In the genomic region with DNA sequence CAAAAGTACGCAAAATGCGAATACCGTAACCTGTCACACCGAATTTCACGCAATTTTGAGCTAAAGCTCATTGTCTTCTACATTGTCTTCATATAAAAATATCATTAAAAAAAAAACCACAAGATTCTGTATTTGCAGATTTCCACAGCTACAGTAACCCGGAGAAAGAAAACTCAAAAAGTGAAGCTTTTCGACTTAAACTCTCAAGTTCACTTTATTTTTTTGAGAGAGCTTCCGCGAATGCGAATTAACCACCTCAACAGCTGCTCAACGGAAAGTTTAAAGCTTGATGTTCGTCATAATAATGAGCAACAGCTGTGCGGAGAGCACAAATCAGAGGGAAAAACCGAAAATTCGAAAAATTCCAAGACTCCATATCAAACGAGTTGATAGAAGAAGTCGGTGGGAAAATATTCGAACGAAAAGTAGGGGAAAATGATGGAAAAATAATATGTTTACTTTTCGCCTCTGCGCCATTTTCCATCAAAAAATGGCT, we compare ENCODE assay signal across 4 worm cellular contexts.
A peak's percentile ranks its signal among the peaks of the same experiment; 100 is the strongest.
TF ChIP-seq lines count a peak whose summit lies in the region.

No protein-coding gene starts in this region.

TF ChIP-seq in whole organism, L1 larva, 84 proteins besides CTCF, POLR2A, EP300 and RAD21:
- TF ChIP-seq fkh-8 (tag; optimal IDR thresholded peaks at IDR 0.05; lab: Kevin White, UChicago) (no peak), grh-1 (GFP tag; IDR thresholded peaks at IDR 0.05; lab: Robert Waterston, UW) (no peak), efl-1 (optimal IDR thresholded peaks at IDR 0.05; lab: Kevin White, UChicago) (no peak), efl-1 (GFP tag; optimal IDR thresholded peaks at IDR 0.05 in 1 of 2; lab: Kevin White, UChicago) (peak in 1 of 2 experiments; percentile 77), mep-1 (tag; optimal IDR thresholded peaks at IDR 0.05; lab: Kevin White, UChicago) (no peak), snpc-4 (tag; optimal IDR thresholded peaks at IDR 0.05; lab: Kevin White, UChicago) (no peak), unc-30 (tag; optimal IDR thresholded peaks at IDR 0.05; lab: Kevin White, UChicago) (no peak), lin-14 (GFP tag; optimal IDR thresholded peaks at IDR 0.05; lab: Kevin White, UChicago) (peak; percentile 18), egl-27 (tag; optimal IDR thresholded peaks at IDR 0.05; lab: Kevin White, UChicago) (no peak), ztf-4 (tag; optimal IDR thresholded peaks at IDR 0.05; lab: Kevin White, UChicago) (no peak), zag-1 (tag; optimal IDR thresholded peaks at IDR 0.05; lab: Kevin White, UChicago) (no peak), C16A3.4 (tag; optimal IDR thresholded peaks at IDR 0.05; lab: Kevin White, UChicago) (no peak), lir-3 (tag; optimal IDR thresholded peaks at IDR 0.05; lab: Kevin White, UChicago; ENCODE audit: poor library complexity) (no peak), lsy-2 (tag; optimal IDR thresholded peaks at IDR 0.05; lab: Kevin White, UChicago) (peak in 1 of 2 experiments; percentile 0), snu-23 (GFP tag; optimal IDR thresholded peaks at IDR 0.05; lab: Kevin White, UChicago) (no peak), Y116A8C.19 (tag; optimal IDR thresholded peaks at IDR 0.05; lab: Kevin White, UChicago; ENCODE audit: borderline replicate concordance) (no peak)

TF ChIP-seq in whole organism, L3 larva, 47 proteins besides CTCF, POLR2A, EP300 and RAD21:
- TF ChIP-seq pha-4 (tag; optimal IDR thresholded peaks at IDR 0.05; lab: Kevin White, UChicago) (peak; percentile 36), egl-27 (tag; optimal IDR thresholded peaks at IDR 0.05; lab: Kevin White, UChicago) (no peak), nhr-43 (tag; optimal IDR thresholded peaks at IDR 0.05; lab: Kevin White, UChicago; ENCODE audit: poor library complexity, severe bottlenecking) (no peak), unc-39 (tag; optimal IDR thresholded peaks at IDR 0.05; lab: Kevin White, UChicago) (no peak)

TF ChIP-seq in whole organism, L4 larva, 104 proteins besides CTCF, POLR2A, EP300 and RAD21:
- TF ChIP-seq unc-62 (GFP tag; optimal IDR thresholded peaks at IDR 0.05 in 1 of 2; lab: Kevin White, UChicago), result peak in 1 of 2 experiments; percentile 55
- no peak for TF ChIP-seq unc-62 (tag; optimal IDR thresholded peaks at IDR 0.05; lab: Kevin White, UChicago)
- no peak for TF ChIP-seq zag-1 (tag; optimal IDR thresholded peaks at IDR 0.05; lab: Kevin White, UChicago)
- peak; percentile 64 for TF ChIP-seq aha-1 (tag; lab: Kevin White, UChicago)
TF ChIP-seq in whole organism, L4 larva: peak in this region for 2.

TF ChIP-seq in whole organism, mixed stage, embryonic, 35 proteins besides CTCF, POLR2A, EP300 and RAD21:
- TF ChIP-seq bed-3 (GFP tag; optimal IDR thresholded peaks at IDR 0.05; lab: Kevin White, UChicago) (no peak), hlh-1 (tag; optimal IDR thresholded peaks at IDR 0.05; lab: Kevin White, UChicago) (peak; percentile 98), ces-1 (GFP tag; optimal IDR thresholded peaks at IDR 0.05; lab: Kevin White, UChicago) (no peak), drap-1 (GFP tag; optimal IDR thresholded peaks at IDR 0.05; lab: Kevin White, UChicago) (no peak), M03D4.4 (tag; optimal IDR thresholded peaks at IDR 0.05; lab: Kevin White, UChicago) (no peak), elt-1 (tag; optimal IDR thresholded peaks at IDR 0.05; lab: Kevin White, UChicago; ENCODE audit: borderline replicate concordance, insufficient read depth) (no peak), lin-13 (tag; optimal IDR thresholded peaks at IDR 0.05; lab: Kevin White, UChicago) (no peak), nhr-2 (tag; optimal IDR thresholded peaks at IDR 0.05; lab: Kevin White, UChicago) (no peak), flh-1 (GFP tag; optimal IDR thresholded peaks at IDR 0.05; lab: Kevin White, UChicago) (no peak), nhr-28 (tag; optimal IDR thresholded peaks at IDR 0.05; lab: Kevin White, UChicago) (no peak), lsy-2 (tag; optimal IDR thresholded peaks at IDR 0.05; lab: Kevin White, UChicago) (no peak), ztf-11 (tag; optimal IDR thresholded peaks at IDR 0.05; lab: Kevin White, UChicago) (no peak), cnd-1 (tag; optimal IDR thresholded peaks at IDR 0.05; lab: Kevin White, UChicago) (no peak), nhr-12 (tag; optimal IDR thresholded peaks at IDR 0.05; lab: Kevin White, UChicago) (no peak), mep-1 (tag; optimal IDR thresholded peaks at IDR 0.05; lab: Kevin White, UChicago) (no peak), unc-62 (GFP tag; optimal IDR thresholded peaks at IDR 0.05; lab: Kevin White, UChicago) (peak; percentile 43), pha-4 (tag; optimal IDR thresholded peaks at IDR 0.05; lab: Kevin White, UChicago) (no peak)

Comparison
In these comparisons a context has a peak if more than half of its experiments do, and no peak if none do; other contexts are left out.
1. Of the 29 proteins assayed by ChIP-seq in both whole organism, L4 larva and whole organism, L1 larva: peak only in whole organism, L4 larva: aha-1; only in whole organism, L1 larva: none; in both: none; in neither: 26; mixed calls (peak in some experiments, not most) for 2.